Fruit fly (Drosophila melanogaster): ENCODE results near the gene CG14683.
A peak's percentile ranks its signal among the peaks of the same experiment; 100 is the strongest.

CG14683 gene

DNA sequence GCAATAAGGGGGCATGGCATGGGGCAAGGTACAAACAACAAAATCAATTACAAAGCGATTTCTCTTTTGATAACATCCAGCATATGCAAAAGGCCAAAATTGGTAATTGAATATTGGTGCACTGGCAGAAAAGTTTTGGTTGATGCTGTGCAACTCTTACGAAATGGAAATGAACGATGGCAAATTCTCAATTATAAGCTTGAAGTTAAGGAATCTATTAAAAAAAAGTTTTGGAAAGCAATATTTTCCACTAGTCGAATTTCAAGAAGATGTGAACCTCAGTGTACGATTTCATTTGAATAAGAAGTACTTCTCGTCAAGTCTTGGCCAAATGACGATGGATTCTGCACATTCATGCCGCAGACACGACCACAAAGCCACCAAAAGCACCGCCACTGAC, 40.5 kb upstream of the CG14683 start (continued):
- TF ChIP-seq Hr51 (GFP tag; optimal IDR thresholded peaks at IDR 0.05) (peak in 1 of 2 experiments; percentile 0), Hey (tag; optimal IDR thresholded peaks at IDR 0.05) (no peak), CG2199 (GFP tag; IDR thresholded peaks at IDR 0.05) (no peak), chinmo (GFP tag; IDR thresholded peaks at IDR 0.05; ENCODE audit: partially characterized antibody) (no peak), cg (GFP tag; optimal IDR thresholded peaks at IDR 0.05) (no peak)

DNA sequence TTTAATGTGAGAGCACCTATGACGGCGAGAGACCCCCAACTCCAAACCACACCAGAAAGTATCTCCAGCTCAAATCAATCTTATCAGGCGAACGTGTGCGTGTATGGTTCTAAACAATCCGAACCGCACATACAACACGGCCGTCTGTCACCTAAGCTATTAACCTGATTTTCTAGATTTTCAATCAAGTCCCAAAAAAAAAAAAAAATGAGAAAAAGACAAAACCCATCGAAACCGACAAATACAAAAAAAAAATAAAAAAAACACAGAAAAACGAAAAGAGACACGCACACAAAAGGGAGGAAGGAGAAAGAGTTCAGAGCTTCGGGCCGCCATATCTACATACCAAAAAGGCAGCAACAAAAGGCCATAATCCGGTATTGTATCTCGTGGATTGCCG, 39.9 kb upstream of the CG14683 start:
- TF ChIP-seq CG42726 (GFP tag; IDR thresholded peaks at IDR 0.05; ENCODE audit: partially characterized antibody) (no peak), CG15514 (GFP tag; optimal IDR thresholded peaks at IDR 0.05) (no peak), Hsf (GFP tag; optimal IDR thresholded peaks at IDR 0.05) (no peak), Neu2 (GFP tag; optimal IDR thresholded peaks at IDR 0.05; ENCODE audit: borderline replicate concordance) (no peak), YL-1 (GFP tag; optimal IDR thresholded peaks at IDR 0.05) (no peak), jing (GFP tag; optimal IDR thresholded peaks at IDR 0.05) (no peak), CG3847 (GFP tag; IDR thresholded peaks at IDR 0.05) (no peak), HmgZ (tag; optimal IDR thresholded peaks at IDR 0.05) (no peak), peb (GFP tag; IDR thresholded peaks at IDR 0.05) (no peak), CG4707 (GFP tag; optimal IDR thresholded peaks at IDR 0.05) (no peak), CG10462 (GFP tag; optimal IDR thresholded peaks at IDR 0.05) (no peak), dimm (GFP tag; IDR thresholded peaks at IDR 0.05) (no peak), sqz (GFP tag; optimal IDR thresholded peaks at IDR 0.05) (peak; percentile 89), tin (GFP tag; optimal IDR thresholded peaks at IDR 0.05) (no peak), pum (GFP tag; optimal IDR thresholded peaks at IDR 0.05) (no peak), trh (GFP tag; optimal IDR thresholded peaks at IDR 0.05) (no peak), hkb (optimal IDR thresholded peaks at IDR 0.05) (no peak), hkb (GFP tag; IDR thresholded peaks at IDR 0.05) (no peak), Med (GFP tag) (no peak), grn (GFP tag; optimal IDR thresholded peaks at IDR 0.05) (peak; percentile 77), lov (optimal IDR thresholded peaks at IDR 0.05) (no peak), lov (GFP tag; IDR thresholded peaks at IDR 0.05) (no peak), kni (GFP tag; optimal IDR thresholded peaks at IDR 0.05) (peak; percentile 37), CG12236 (GFP tag; optimal IDR thresholded peaks at IDR 0.05) (no peak), CG7839 (tag; optimal IDR thresholded peaks at IDR 0.05) (no peak), PHDP (tag; optimal IDR thresholded peaks at IDR 0.05) (no peak), abd-A (tag; optimal IDR thresholded peaks at IDR 0.05) (peak; percentile 12), CG32772 (GFP tag; IDR thresholded peaks at IDR 0.05) (peak; percentile 58; the same call in 1 of the 2 replicates), Lim3 (GFP tag; IDR thresholded peaks at IDR 0.05) (no peak), sd (tag; optimal IDR thresholded peaks at IDR 0.05) (peak; percentile 5), CG14667 (GFP tag; IDR thresholded peaks at IDR 0.05) (no peak), chinmo (GFP tag; IDR thresholded peaks at IDR 0.05; ENCODE audit: partially characterized antibody) (0 out of 4 replicates have a peak, but pooled peaks have one; percentile 18)

DNA sequence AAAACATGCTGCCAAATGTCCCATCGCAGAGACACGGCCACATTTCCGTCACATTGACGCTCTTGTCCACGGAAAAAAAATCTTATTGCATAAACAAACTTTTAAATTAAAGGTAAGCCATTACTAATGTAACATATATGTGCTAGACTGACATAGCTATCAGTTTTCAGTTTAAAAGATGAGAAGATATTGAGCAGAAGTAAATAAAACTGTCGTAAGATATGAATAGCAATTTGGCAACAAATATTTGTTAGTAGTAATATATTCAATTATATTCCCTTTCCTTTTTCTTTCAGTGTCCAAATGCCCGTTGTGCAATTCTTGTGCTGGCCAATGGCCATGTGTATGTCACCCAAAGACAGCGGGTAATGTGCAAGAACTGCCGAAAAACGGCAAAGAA, 37.7 kb upstream of the CG14683 start:
- TF ChIP-seq CG17328 (GFP tag; IDR thresholded peaks at IDR 0.05) (0 out of 2 replicates have a peak, but pooled peaks have one; percentile 12), zf30C (GFP tag; optimal IDR thresholded peaks at IDR 0.05) (peak; percentile 1), phol (tag; optimal IDR thresholded peaks at IDR 0.05) (peak; percentile 5), hth (optimal IDR thresholded peaks at IDR 0.05) (no peak), Xrp1 (GFP tag; IDR thresholded peaks at IDR 0.05) (0 out of 2 replicates have a peak, but pooled peaks have one; percentile 24), sens (GFP tag) (peak; percentile 74), CG17829 (tag; optimal IDR thresholded peaks at IDR 0.05) (peak; percentile 10), CG10979 (tag; optimal IDR thresholded peaks at IDR 0.05) (peak; percentile 34), twi (tag; optimal IDR thresholded peaks at IDR 0.05) (peak; percentile 75), CG2712 (tag; optimal IDR thresholded peaks at IDR 0.05) (peak; percentile 27), zen (tag; optimal IDR thresholded peaks at IDR 0.05) (peak; percentile 48), prd (optimal IDR thresholded peaks at IDR 0.05) (no peak), prd (GFP tag; IDR thresholded peaks at IDR 0.05) (peak; percentile 45; the same call in 2 of the 3 replicates), D (optimal IDR thresholded peaks at IDR 0.05) (no peak), D (GFP tag; optimal IDR thresholded peaks at IDR 0.05) (no peak), sug (tag; optimal IDR thresholded peaks at IDR 0.05) (no peak)

All from whole organism, embryonic.